Fruit fly (Drosophila melanogaster) whole organism, embryonic: ENCODE measurements around the gene CG1824.

Source experiments
- Atf3 ChIP-seq: fragments of 200-800 bp; sonication (Bioruptor generic); optimal IDR thresholded peaks from 3 replicates; lab custom pipeline; 2016; ENCODE audit warnings: missing biosample characterization, missing genetic modification characterization
- Bgb ChIP-seq: fragments of 200-800 bp; sonication (Bioruptor generic); IDR thresholded peaks from 2 replicates; pipeline ENCODE4 v1.3.6; 2022; ENCODE audit warnings: missing biosample characterization, missing genetic modification characterization; ENCODE audit not compliant: partially characterized antibody
- Blimp-1 ChIP-seq: fragments of 200-800 bp; sonication (Bioruptor generic); optimal IDR thresholded peaks from 3 replicates; lab custom pipeline; 2018; ENCODE audit warnings: missing biosample characterization, missing genetic modification characterization, mild to moderate bottlenecking, moderate library complexity, missing genetic modification reagents
- Bteb2 ChIP-seq: fragments of 200-800 bp; sonication (Bioruptor generic); optimal IDR thresholded peaks from 2 replicates; lab custom pipeline; 2016; ENCODE audit warnings: missing biosample characterization, missing genetic modification characterization
- CG12104 ChIP-seq: fragments of 200-800 bp; sonication (Bioruptor generic); optimal IDR thresholded peaks from 3 replicates; lab custom pipeline; 2016; ENCODE audit warnings: missing biosample characterization, missing genetic modification characterization
- CG1233 ChIP-seq: fragments of 200-800 bp; sonication (Bioruptor generic); optimal IDR thresholded peaks from 4 replicates; lab custom pipeline; 2018; ENCODE audit warnings: missing biosample characterization, mild to moderate bottlenecking, missing genetic modification characterization
- CG14014 ChIP-seq: fragments of 200-800 bp; sonication (Bioruptor generic); IDR thresholded peaks from 2 replicates; pipeline ENCODE4 v1.3.6; 2022; ENCODE audit warnings: missing biosample characterization, missing genetic modification characterization
- CG1529 ChIP-seq: fragments of 200-800 bp; sonication (Bioruptor generic); optimal IDR thresholded peaks from 3 replicates; lab custom pipeline; 2018; ENCODE audit warnings: missing biosample characterization, missing genetic modification characterization
- CG17568 ChIP-seq: fragments of 200-800 bp; sonication (Bioruptor generic); optimal IDR thresholded peaks from 2 replicates; lab custom pipeline; 2018; ENCODE audit warnings: missing biosample characterization, mild to moderate bottlenecking, missing genetic modification characterization, moderate library complexity
- CG1832 ChIP-seq: fragments of 200-800 bp; sonication (Bioruptor generic); optimal IDR thresholded peaks from 2 replicates; lab custom pipeline; 2017; ENCODE audit warnings: missing biosample characterization, mild to moderate bottlenecking, missing genetic modification characterization, inconsistent platforms
- CG18619 ChIP-seq: fragments of 200-800 bp; sonication (Bioruptor generic); optimal IDR thresholded peaks from 3 replicates; lab custom pipeline; 2017; ENCODE audit warnings: missing biosample characterization, mild to moderate bottlenecking, missing genetic modification characterization
- CG32767 ChIP-seq: fragments of 200-800 bp; sonication (Bioruptor generic); IDR thresholded peaks from 2 replicates; pipeline ENCODE4 v1.3.6; 2022; ENCODE audit warnings: missing biosample characterization, missing genetic modification characterization
- CG7963 ChIP-seq: fragments of 200-800 bp; sonication (Bioruptor generic); IDR thresholded peaks from 3 replicates; pipeline ENCODE4 v1.3.6; 2022; ENCODE audit warnings: missing biosample characterization, missing genetic modification characterization; ENCODE audit not compliant: partially characterized antibody
- CG9932 ChIP-seq: fragments of 200-800 bp; sonication (Bioruptor generic); IDR thresholded peaks from 2 replicates; pipeline ENCODE4 v1.3.6; 2022; ENCODE audit warnings: missing biosample characterization, missing genetic modification characterization
- D19B ChIP-seq: fragments of 200-800 bp; sonication (Bioruptor generic); optimal IDR thresholded peaks from 2 replicates; lab custom pipeline; 2017; ENCODE audit warnings: missing biosample characterization, mild to moderate bottlenecking, missing genetic modification characterization
- Dll ChIP-seq: fragments of 200-800 bp; sonication (Bioruptor generic); IDR thresholded peaks from 4 replicates; pipeline ENCODE4 v1.3.6; 2022; ENCODE audit warnings: missing biosample characterization, missing genetic modification characterization; ENCODE audit not compliant: partially characterized antibody
- Eip74EF ChIP-seq, 2 experiments: fragments of 200-800 bp in 1 of 2; fragments of >200 bp in 1 of 2; sonication (Bioruptor generic) in 1 of 2; optimal IDR thresholded peaks; 2 replicates each; lab custom pipeline; 2017 to 2019; ENCODE audit warnings: missing biosample characterization in 2 of 2, missing genetic modification characterization in 2 of 2, mild to moderate bottlenecking in 1 of 2, moderate library complexity in 1 of 2
- Gsc ChIP-seq: fragments of 200-800 bp; sonication (Bioruptor generic); IDR thresholded peaks from 2 replicates; pipeline ENCODE4 v1.3.6; 2022; ENCODE audit warnings: missing biosample characterization, missing genetic modification characterization
- H15 ChIP-seq: fragments of 200-800 bp; sonication (Bioruptor generic); IDR thresholded peaks from 3 replicates; pipeline ENCODE4 v1.3.6; 2022; ENCODE audit warnings: missing biosample characterization, missing genetic modification characterization
- Hr51 ChIP-seq, 2 experiments: fragments of 200-800 bp; sonication (Bioruptor generic); optimal IDR thresholded peaks; 2 replicates in 1 of 2; 3 replicates in 1 of 2; lab custom pipeline; 2016 to 2018; ENCODE audit warnings: missing biosample characterization in 2 of 2, missing genetic modification characterization in 2 of 2, mild to moderate bottlenecking in 1 of 2, moderate library complexity in 1 of 2
- Lpt ChIP-seq: fragments of >200 bp; optimal IDR thresholded peaks from 2 replicates; lab custom pipeline; 2018; ENCODE audit warnings: missing biosample characterization, missing genetic modification characterization
- Mes4 ChIP-seq: fragments of 200-800 bp; sonication (Bioruptor generic); optimal IDR thresholded peaks from 2 replicates; lab custom pipeline; 2016; ENCODE audit warnings: missing biosample characterization, missing genetic modification characterization
- Optix ChIP-seq: fragments of 200-800 bp; sonication (Bioruptor generic); IDR thresholded peaks from 3 replicates; pipeline ENCODE4 v1.3.6; 2022; ENCODE audit warnings: missing biosample characterization, missing genetic modification characterization
- Spps ChIP-seq: fragments of 200-800 bp; sonication (Bioruptor generic); optimal IDR thresholded peaks from 2 replicates; lab custom pipeline; 2018; ENCODE audit warnings: missing biosample characterization, mild to moderate bottlenecking, missing genetic modification characterization
- TFAM ChIP-seq: fragments of 200-800 bp; sonication (Bioruptor generic); optimal IDR thresholded peaks from 2 replicates; lab custom pipeline; 2017; ENCODE audit warnings: missing biosample characterization, missing genetic modification characterization, inconsistent platforms
- bsh ChIP-seq, 2 experiments: fragments of 200-800 bp; sonication (Bioruptor generic); optimal IDR thresholded peaks; 2 replicates each; lab custom pipeline; 2017 to 2018; ENCODE audit warnings: mild to moderate bottlenecking in 2 of 2, missing biosample characterization in 2 of 2, missing genetic modification characterization in 2 of 2, moderate library complexity in 1 of 2
- cas ChIP-seq: fragments of 200-800 bp; sonication (Bioruptor generic); IDR thresholded peaks from 2 replicates; pipeline ENCODE4 v1.3.6; 2022; ENCODE audit warnings: missing biosample characterization, missing genetic modification characterization
- crol ChIP-seq: fragments of 200-800 bp; sonication (Bioruptor generic); IDR thresholded peaks from 2 replicates; pipeline ENCODE4 v1.3.6; 2022; ENCODE audit warnings: missing biosample characterization, missing genetic modification characterization
- grau ChIP-seq: fragments of 200-800 bp; optimal IDR thresholded peaks from 3 replicates; lab custom pipeline; 2019; ENCODE audit warnings: missing biosample characterization, mild to moderate bottlenecking, missing genetic modification characterization, moderate library complexity
- ham ChIP-seq: fragments of 200-800 bp; sonication (Bioruptor generic); IDR thresholded peaks from 2 replicates; pipeline ENCODE4 v1.3.6; 2022; ENCODE audit warnings: missing biosample characterization, missing genetic modification characterization
- lab ChIP-seq: fragments of 200-800 bp; sonication (Bioruptor generic); optimal IDR thresholded peaks from 3 replicates; lab custom pipeline; 2017; ENCODE audit warnings: missing biosample characterization, missing genetic modification characterization, mild to moderate bottlenecking, moderate library complexity, missing genetic modification reagents
- luna ChIP-seq: fragments of 200-800 bp; sonication (Bioruptor generic); optimal IDR thresholded peaks from 2 replicates; lab custom pipeline; 2016; ENCODE audit warnings: missing biosample characterization, missing genetic modification characterization
- nerfin-1 ChIP-seq: fragments of 200-800 bp; sonication (Bioruptor generic); optimal IDR thresholded peaks from 3 replicates; lab custom pipeline; 2019; ENCODE audit warnings: missing biosample characterization, mild to moderate bottlenecking, missing genetic modification characterization, moderate library complexity
- odd ChIP-seq: fragments of 200-800 bp; sonication (Bioruptor generic); optimal IDR thresholded peaks from 2 replicates; lab custom pipeline; 2017; ENCODE audit warnings: missing biosample characterization, mild to moderate bottlenecking, missing genetic modification characterization
- org-1 ChIP-seq: fragments of 200-800 bp; sonication (Bioruptor generic); optimal IDR thresholded peaks from 2 replicates; lab custom pipeline; 2017; ENCODE audit warnings: missing biosample characterization, missing genetic modification characterization
- p53 ChIP-seq: fragments of 200-800 bp; sonication (Bioruptor generic); optimal IDR thresholded peaks from 2 replicates; lab custom pipeline; 2016; ENCODE audit warnings: missing biosample characterization, missing genetic modification characterization
- salm ChIP-seq: fragments of 200-800 bp; sonication (Bioruptor generic); optimal IDR thresholded peaks from 2 replicates; lab custom pipeline; 2018; ENCODE audit warnings: missing biosample characterization, mild to moderate bottlenecking, missing genetic modification characterization
- slou ChIP-seq: fragments of 200-800 bp; sonication (Bioruptor generic); optimal IDR thresholded peaks from 3 replicates; lab custom pipeline; 2016; ENCODE audit warnings: missing biosample characterization, missing genetic modification characterization
- sna ChIP-seq: fragments of 200-800 bp; sonication (Bioruptor generic); IDR thresholded peaks from 2 replicates; pipeline ENCODE4 v1.3.6; 2022; ENCODE audit warnings: missing biosample characterization, missing genetic modification characterization; ENCODE audit not compliant: partially characterized antibody
- sob ChIP-seq: fragments of 200-800 bp; sonication (Bioruptor generic); IDR thresholded peaks from 2 replicates; pipeline ENCODE4 v1.3.6; 2022; ENCODE audit warnings: missing biosample characterization, missing genetic modification characterization
- stwl ChIP-seq: fragments of 200-800 bp; sonication (Bioruptor generic); optimal IDR thresholded peaks from 3 replicates; lab custom pipeline; 2018; ENCODE audit warnings: missing biosample characterization, mild to moderate bottlenecking, missing genetic modification characterization, moderate library complexity
- twi ChIP-seq: fragments of 200-800 bp; optimal IDR thresholded peaks from 2 replicates; lab custom pipeline; 2019; ENCODE audit warnings: missing biosample characterization, mild to moderate bottlenecking, missing genetic modification characterization, moderate library complexity
- zfh1 ChIP-seq: fragments of 200-800 bp; sonication (Bioruptor generic); IDR thresholded peaks from 3 replicates; pipeline ENCODE4 v1.3.6; 2022; ENCODE audit warnings: missing biosample characterization, missing genetic modification characterization
- zfh2 ChIP-seq: fragments of 200-800 bp; sonication (Bioruptor generic); optimal IDR thresholded peaks from 2 replicates; lab custom pipeline; 2016; ENCODE audit warnings: missing biosample characterization, missing genetic modification characterization

Gene CG1824

DNA sequence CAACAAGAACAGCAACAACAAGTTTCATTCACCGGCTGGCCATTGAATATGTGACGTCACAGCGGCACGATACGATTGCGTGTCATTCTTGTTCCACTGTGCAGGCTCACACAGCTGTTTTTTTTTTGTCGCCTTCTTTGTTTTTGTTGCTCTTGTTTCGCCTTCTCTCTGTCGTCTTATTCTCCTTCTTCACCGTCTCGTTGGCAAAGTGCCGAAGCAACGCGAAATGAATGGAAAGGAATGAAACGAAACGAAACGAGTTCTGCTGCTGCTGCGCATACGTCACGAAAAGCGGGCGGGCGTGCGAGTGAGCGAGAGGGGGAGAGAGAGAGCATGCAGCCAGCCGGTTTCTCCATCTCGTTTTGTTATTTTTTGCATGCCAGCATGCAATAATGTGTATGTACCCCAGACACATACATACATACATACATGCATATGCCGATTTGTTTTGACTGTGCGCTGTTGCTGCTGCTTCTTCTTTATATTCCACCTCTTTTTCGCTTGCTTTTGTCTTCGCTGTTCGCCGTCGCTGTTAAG lies 20.7 kb downstream of the CG1824 start (continued):
- no peak for TF ChIP-seq H15
- peak; percentile 70 for TF ChIP-seq nerfin-1 (tag; lab: Kevin White, UChicago)
- TF ChIP-seq CG1233 (GFP tag; lab: Kevin White, UChicago), result no peak
- TF ChIP-seq zfh2 (GFP tag; lab: Kevin White, UChicago), result no peak
- TF ChIP-seq cas, result no peak
- TF ChIP-seq Eip74EF (GFP tag; optimal IDR thresholded peaks at IDR 0.05; lab: Kevin White, UChicago), result no peak
- no peak for TF ChIP-seq Optix
- TF ChIP-seq grau, result peak; percentile 5
- TF ChIP-seq p53 (GFP tag; lab: Kevin White, UChicago), result no peak
- TF ChIP-seq bsh (GFP tag; optimal IDR thresholded peaks at IDR 0.05; lab: Kevin White, UChicago), result peak; percentile 6 to 96
- TF ChIP-seq D19B (GFP tag; lab: Kevin White, UChicago), result no peak
- TF ChIP-seq luna (GFP tag; lab: Kevin White, UChicago), result no peak
- 0 out of 4 replicates have a peak, but pooled peaks have one; percentile 24 for TF ChIP-seq Dll
- TF ChIP-seq stwl (tag; lab: Kevin White, UChicago), result peak; percentile 11
- no peak for TF ChIP-seq twi
- no peak for TF ChIP-seq Blimp-1 (GFP tag; lab: Kevin White, UChicago)
- TF ChIP-seq Lpt, result no peak
- TF ChIP-seq crol (GFP tag; lab: Robert Waterston, UW), result peak; percentile 75; the same call in 1 of the 2 replicates
- no peak for TF ChIP-seq Atf3 (GFP tag; lab: Kevin White, UChicago)
- TF ChIP-seq sob (GFP tag; lab: Robert Waterston, UW), result no peak
- peak; percentile 28; the same call in 1 of the 2 replicates for TF ChIP-seq sna (GFP tag; lab: Robert Waterston, UW)
- TF ChIP-seq ham (GFP tag; lab: Robert Waterston, UW), result no peak
- peak; percentile 97 for TF ChIP-seq CG32767 (GFP tag; lab: Robert Waterston, UW)
- no peak for TF ChIP-seq CG9932 (GFP tag; lab: Robert Waterston, UW)
- no peak for TF ChIP-seq CG18619 (GFP tag; lab: Kevin White, UChicago)
- no peak for TF ChIP-seq Mes4 (GFP tag; lab: Kevin White, UChicago)
- no peak for TF ChIP-seq Spps
- no peak for TF ChIP-seq CG12104 (GFP tag; lab: Kevin White, UChicago)
- no peak for TF ChIP-seq CG17568
- TF ChIP-seq org-1 (GFP tag; lab: Kevin White, UChicago), result no peak
- TF ChIP-seq salm, result no peak
- no peak for TF ChIP-seq CG1529 (GFP tag; lab: Kevin White, UChicago)
- no peak for TF ChIP-seq odd (GFP tag; lab: Kevin White, UChicago)
- no peak for TF ChIP-seq slou (GFP tag; lab: Kevin White, UChicago)
- TF ChIP-seq Gsc (GFP tag; lab: Robert Waterston, UW), result no peak
- TF ChIP-seq TFAM (GFP tag; lab: Kevin White, UChicago), result no peak
- peak in 1 of 2 experiments; percentile 19 for TF ChIP-seq Hr51 (GFP tag; optimal IDR thresholded peaks at IDR 0.05; lab: Kevin White, UChicago)
- TF ChIP-seq CG14014, result no peak
- no peak for TF ChIP-seq lab (GFP tag; lab: Kevin White, UChicago)
- TF ChIP-seq Bteb2 (GFP tag; lab: Kevin White, UChicago), result no peak
- peak; percentile 84 for TF ChIP-seq CG1832 (GFP tag; lab: Kevin White, UChicago)
- TF ChIP-seq zfh1, result no peak
- no peak for TF ChIP-seq Bgb (GFP tag; lab: Robert Waterston, UW)
- no peak for TF ChIP-seq CG7963 (GFP tag; lab: Robert Waterston, UW)
